Worm (Caenorhabditis elegans) whole organism, L4 larva: ENCODE results near the gene C13G3.1.

Source experiments
- D1046.2 ChIP-seq: fragments of 200-800 bp; sonication (Bioruptor generic); IDR thresholded peaks from 2 replicates; pipeline ENCODE4 v1.3.6; 2022; ENCODE audit warnings: missing genetic modification characterization, missing compliant biosample characterization
- Y105C5A.15 ChIP-seq: fragments of 200-800 bp; sonication (Bioruptor generic); IDR thresholded peaks from 2 replicates; pipeline ENCODE4 v1.3.6; 2022; ENCODE audit warnings: missing genetic modification characterization, missing compliant biosample characterization
- duxl-1 ChIP-seq: sonication (generic microtip); optimal IDR thresholded peaks from 2 replicates; lab custom pipeline; 2016; ENCODE audit warnings: mild to moderate bottlenecking, missing genetic modification characterization, moderate library complexity, missing compliant biosample characterization; ENCODE audit not compliant: poor library complexity
- fos-1 ChIP-seq: fragments of 150-350 bp; optimal IDR thresholded peaks from 2 replicates; lab custom pipeline; 2014; ENCODE audit warnings: missing biosample characterization, missing genetic modification characterization
- lim-7 ChIP-seq: fragments of 200-800 bp; sonication (Bioruptor generic); IDR thresholded peaks from 2 replicates; pipeline ENCODE4 v1.3.6; 2022; ENCODE audit warnings: missing genetic modification characterization, missing compliant biosample characterization
- lsy-2 ChIP-seq, 2 experiments: fragments of 150-350 bp in 1 of 2; sonication (generic microtip) in 1 of 2; optimal IDR thresholded peaks; 2 replicates each; lab custom pipeline; 2014 to 2017; ENCODE audit warnings: missing biosample characterization in 2 of 2, missing genetic modification characterization in 2 of 2
- mdl-1 ChIP-seq, 2 experiments: fragments of 150-350 bp in 1 of 2; sonication (generic microtip) in 1 of 2; optimal IDR thresholded peaks; 2 replicates each; lab custom pipeline; 2014 to 2017; ENCODE audit warnings: missing biosample characterization in 2 of 2, missing genetic modification characterization in 2 of 2
- skn-1 ChIP-seq: fragments of 150-350 bp; optimal IDR thresholded peaks from 2 replicates; lab custom pipeline; 2014; ENCODE audit warnings: missing biosample characterization, missing genetic modification characterization
- unc-130 ChIP-seq: sonication (generic microtip); optimal IDR thresholded peaks from 2 replicates; lab custom pipeline; 2016; ENCODE audit warnings: missing genetic modification reagents, missing genetic modification characterization, missing compliant biosample characterization
- ztf-7 ChIP-seq: fragments of 150-350 bp; optimal IDR thresholded peaks from 2 replicates; lab custom pipeline; 2014; ENCODE audit warnings: missing biosample characterization, missing genetic modification characterization

ce11 chrV:10970930-10971329 lies 41.3 kb downstream of the C13G3.1 start:
- TF ChIP-seq mdl-1 (tag; optimal IDR thresholded peaks at IDR 0.05; lab: Kevin White, UChicago): no peak
- TF ChIP-seq lsy-2 (tag; optimal IDR thresholded peaks at IDR 0.05; lab: Kevin White, UChicago): no peak
- TF ChIP-seq lim-7 (GFP tag; lab: Robert Waterston, UW): no peak
- no peak for TF ChIP-seq D1046.2 (GFP tag; lab: Robert Waterston, UW)
- no peak for TF ChIP-seq unc-130
- no peak for TF ChIP-seq fos-1 (tag; lab: Kevin White, UChicago)
- no peak for TF ChIP-seq skn-1 (tag; lab: Kevin White, UChicago)
- no peak for TF ChIP-seq duxl-1 (tag; lab: Kevin White, UChicago)
- TF ChIP-seq Y105C5A.15 (GFP tag; lab: Robert Waterston, UW): no peak
- no peak for TF ChIP-seq ztf-7 (tag; lab: Kevin White, UChicago)
